Fruit fly (Drosophila melanogaster): Measurements from ENCODE around the gene CCT6.

CCT6 gene

DNA sequence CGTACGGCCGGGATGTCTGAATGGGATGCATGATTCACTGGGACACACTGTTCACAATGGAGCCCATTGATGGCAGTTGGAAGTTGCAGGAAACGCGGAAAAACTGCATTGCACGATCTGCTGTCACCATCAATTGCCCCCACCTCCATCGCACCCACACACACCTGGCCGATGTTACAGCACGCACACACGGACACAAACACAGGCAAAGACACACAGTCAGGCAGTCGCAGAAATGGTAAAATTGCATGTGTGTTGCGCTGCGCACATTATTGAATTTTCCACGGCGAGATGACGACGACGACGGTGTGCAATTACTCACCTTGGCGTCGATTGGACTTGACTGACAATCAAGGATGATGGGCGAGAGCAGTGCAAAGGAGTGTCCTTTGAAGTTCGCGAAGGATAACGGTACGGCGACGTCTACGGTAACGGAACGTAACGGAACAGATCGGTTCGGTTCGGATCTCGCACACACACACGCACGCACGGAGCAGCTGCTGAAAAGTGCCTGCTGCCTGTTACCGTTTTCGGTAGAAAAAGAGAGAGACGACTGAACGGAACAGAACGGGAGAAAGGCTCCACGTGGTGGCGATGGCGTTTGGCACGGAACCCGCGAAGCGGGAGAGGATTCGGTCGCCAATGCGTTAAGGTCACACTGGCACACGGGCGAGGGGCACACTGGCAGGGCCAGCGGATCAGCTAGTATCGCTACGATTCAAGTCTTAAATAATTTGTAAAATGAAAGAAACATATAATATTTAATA is 36.3 kb upstream of the CCT6 start, which contains the start of the genes CG9281 and CG15601 (continued):
- TF ChIP-seq Atf3 (GFP tag; optimal IDR thresholded peaks at IDR 0.05) = no peak
- peak; percentile 50 for TF ChIP-seq amos (GFP tag; IDR thresholded peaks at IDR 0.05; ENCODE audit: partially characterized antibody)
- TF ChIP-seq CG18764 (GFP tag; optimal IDR thresholded peaks at IDR 0.05) = no peak
- TF ChIP-seq CG12299 (tag; optimal IDR thresholded peaks at IDR 0.05) = no peak
- TF ChIP-seq mirr (GFP tag; optimal IDR thresholded peaks at IDR 0.05) = peak; percentile 2
- TF ChIP-seq Vsx1 (GFP tag; optimal IDR thresholded peaks at IDR 0.05) = no peak
- TF ChIP-seq corto (GFP tag; optimal IDR thresholded peaks at IDR 0.05) = no peak
- TF ChIP-seq CG10274 (GFP tag; optimal IDR thresholded peaks at IDR 0.05) = no peak
- no peak for TF ChIP-seq ind (GFP tag; optimal IDR thresholded peaks at IDR 0.05)
- no peak for TF ChIP-seq Mad (GFP tag; optimal IDR thresholded peaks at IDR 0.05)
- TF ChIP-seq CG31388 (GFP tag; optimal IDR thresholded peaks at IDR 0.05) = no peak
- no peak for TF ChIP-seq hkb (optimal IDR thresholded peaks at IDR 0.05)
- no peak for TF ChIP-seq hkb (GFP tag; IDR thresholded peaks at IDR 0.05)
- TF ChIP-seq CG1602 (GFP tag; optimal IDR thresholded peaks at IDR 0.05) = no peak
- peak; percentile 22 for TF ChIP-seq Ets97D (GFP tag; optimal IDR thresholded peaks at IDR 0.05)
- no peak for TF ChIP-seq D19A (tag; optimal IDR thresholded peaks at IDR 0.05)
- no peak for TF ChIP-seq sima (GFP tag; optimal IDR thresholded peaks at IDR 0.05)
- TF ChIP-seq tgo (GFP tag; IDR thresholded peaks at IDR 0.05) = no peak
- no peak for TF ChIP-seq Side (GFP tag; optimal IDR thresholded peaks at IDR 0.05)
- no peak for TF ChIP-seq CG5245 (GFP tag; optimal IDR thresholded peaks at IDR 0.05)
- peak; percentile 9 for TF ChIP-seq sug (tag; optimal IDR thresholded peaks at IDR 0.05)
- no peak for TF ChIP-seq CG43689 (GFP tag; IDR thresholded peaks at IDR 0.05)
- peak; percentile 50 for TF ChIP-seq Dref (GFP tag; IDR thresholded peaks at IDR 0.05)
- TF ChIP-seq Mes4 (GFP tag; optimal IDR thresholded peaks at IDR 0.05) = no peak
- no peak for TF ChIP-seq Kr (GFP tag; optimal IDR thresholded peaks at IDR 0.05)
- no peak for TF ChIP-seq CG14050 (GFP tag; IDR thresholded peaks at IDR 0.05)
- peak; percentile 87 for TF ChIP-seq Max (GFP tag; optimal IDR thresholded peaks at IDR 0.05)
- no peak for TF ChIP-seq CG15073 (GFP tag; optimal IDR thresholded peaks at IDR 0.05)
- peak; percentile 7 for TF ChIP-seq grau (tag; optimal IDR thresholded peaks at IDR 0.05)
- no peak for TF ChIP-seq CG2889 (GFP tag; IDR thresholded peaks at IDR 0.05)
- no peak for TF ChIP-seq gro (GFP tag; optimal IDR thresholded peaks at IDR 0.05)
- TF ChIP-seq CG1603 (tag; optimal IDR thresholded peaks at IDR 0.05) = peak; percentile 52
- no peak for TF ChIP-seq fd64A (GFP tag; optimal IDR thresholded peaks at IDR 0.05)
- TF ChIP-seq Opbp (GFP tag; IDR thresholded peaks at IDR 0.05; ENCODE audit: partially characterized antibody) = peak; percentile 52; the same call in 2 of the 3 replicates
- no peak for TF ChIP-seq CG17612 (GFP tag; IDR thresholded peaks at IDR 0.05)
- no peak for TF ChIP-seq Doc2 (GFP tag; IDR thresholded peaks at IDR 0.05)
- TF ChIP-seq CG12104 (GFP tag; optimal IDR thresholded peaks at IDR 0.05) = no peak
- peak in 1 of 2 experiments; percentile 83 for TF ChIP-seq Pdp1 (GFP tag; optimal IDR thresholded peaks at IDR 0.05)
- no peak for TF ChIP-seq ro (GFP tag; IDR thresholded peaks at IDR 0.05)
- TF ChIP-seq z (GFP tag; IDR thresholded peaks at IDR 0.05) = no peak
- no peak for TF ChIP-seq pho (GFP tag; optimal IDR thresholded peaks at IDR 0.05)
- TF ChIP-seq CG16813 (GFP tag; IDR thresholded peaks at IDR 0.05; ENCODE audit: partially characterized antibody) = peak; percentile 35; the same call in 1 of the 3 replicates
- no peak for TF ChIP-seq CG12744 (GFP tag; optimal IDR thresholded peaks at IDR 0.05)
- peak; percentile 54 for TF ChIP-seq CG12659 (GFP tag; optimal IDR thresholded peaks at IDR 0.05)
- no peak for TF ChIP-seq maf-S (GFP tag; optimal IDR thresholded peaks at IDR 0.05)
- no peak for TF ChIP-seq CG7963 (GFP tag; IDR thresholded peaks at IDR 0.05; ENCODE audit: partially characterized antibody)
- no peak for TF ChIP-seq abd-A (tag; optimal IDR thresholded peaks at IDR 0.05)
- TF ChIP-seq vnd (GFP tag; IDR thresholded peaks at IDR 0.05; ENCODE audit: partially characterized antibody) = no peak
- TF ChIP-seq CG9876 (GFP tag; optimal IDR thresholded peaks at IDR 0.05) = no peak
- peak; percentile 70 for TF ChIP-seq pzg (GFP tag; optimal IDR thresholded peaks at IDR 0.05)

Data from whole organism, embryonic.